Fruit fly (Drosophila melanogaster): ENCODE measurements around the gene ND-B18.

ND-B18 gene

dm6 chrX:15026897-15027296 lies 36.6 kb upstream of the ND-B18 start:
- TF ChIP-seq ss (GFP tag; optimal IDR thresholded peaks at IDR 0.05) = no peak
- peak; percentile 3 for TF ChIP-seq Blimp-1 (GFP tag; optimal IDR thresholded peaks at IDR 0.05)
- TF ChIP-seq Eip75B (GFP tag; optimal IDR thresholded peaks at IDR 0.05) = peak; percentile 40
- TF ChIP-seq fkh (GFP tag; optimal IDR thresholded peaks at IDR 0.05) = peak; percentile 38
- TF ChIP-seq CG15336 (GFP tag; IDR thresholded peaks at IDR 0.05) = no peak; the same call in 1 of the 2 replicates
- TF ChIP-seq CG8319 (GFP tag; optimal IDR thresholded peaks at IDR 0.05) = peak; percentile 15
- no peak for TF ChIP-seq CG3032 (tag; optimal IDR thresholded peaks at IDR 0.05)
- TF ChIP-seq Sox15 (GFP tag; optimal IDR thresholded peaks at IDR 0.05) = peak; percentile 32
- TF ChIP-seq dsx (GFP tag; optimal IDR thresholded peaks at IDR 0.05; ENCODE audit: poor library complexity, severe bottlenecking) = peak; percentile 11
- TF ChIP-seq Eip93F (GFP tag; optimal IDR thresholded peaks at IDR 0.05) = no peak
- peak; percentile 39 for TF ChIP-seq CG8632 (GFP tag; optimal IDR thresholded peaks at IDR 0.05)
- peak; percentile 64 for TF ChIP-seq cyc (GFP tag; optimal IDR thresholded peaks at IDR 0.05)
- TF ChIP-seq Gug (GFP tag; IDR thresholded peaks at IDR 0.05) = 0 out of 2 replicates have a peak, but pooled peaks have one; percentile 39
- TF ChIP-seq topi (GFP tag; optimal IDR thresholded peaks at IDR 0.05) = peak; percentile 57
- TF ChIP-seq Eip78C (GFP tag) = peak; percentile 80
- no peak for TF ChIP-seq CG16779 (tag; optimal IDR thresholded peaks at IDR 0.05)
- TF ChIP-seq pdm3 (GFP tag; optimal IDR thresholded peaks at IDR 0.05) = peak; percentile 53
- peak; percentile 33 for TF ChIP-seq CG10669 (GFP tag; optimal IDR thresholded peaks at IDR 0.05)
- peak; percentile 42 for TF ChIP-seq Sox102F (GFP tag; optimal IDR thresholded peaks at IDR 0.05)
- TF ChIP-seq net (GFP tag; optimal IDR thresholded peaks at IDR 0.05) = peak; percentile 47
- no peak for TF ChIP-seq CG11294 (GFP tag; IDR thresholded peaks at IDR 0.05)
- TF ChIP-seq CG6163 (GFP tag; IDR thresholded peaks at IDR 0.05) = peak; percentile 47; the same call in 2 of the 3 replicates
- TF ChIP-seq CG6854 (GFP tag; optimal IDR thresholded peaks at IDR 0.05) = peak; percentile 24
- no peak for TF ChIP-seq Hr38 (GFP tag; optimal IDR thresholded peaks at IDR 0.05)
- 0 out of 3 replicates have a peak, but pooled peaks have one; percentile 38 for TF ChIP-seq CG8119 (GFP tag; IDR thresholded peaks at IDR 0.05)
- peak; percentile 46 for TF ChIP-seq vri (GFP tag; optimal IDR thresholded peaks at IDR 0.05)
- TF ChIP-seq CG4318 (GFP tag; optimal IDR thresholded peaks at IDR 0.05) = no peak
- peak; percentile 28 for TF ChIP-seq Ets96B (tag; optimal IDR thresholded peaks at IDR 0.05)
- no peak for TF ChIP-seq CG9139 (GFP tag; optimal IDR thresholded peaks at IDR 0.05)
- no peak for TF ChIP-seq CG1621 (tag; optimal IDR thresholded peaks at IDR 0.05)
- TF ChIP-seq Ets21C (GFP tag; optimal IDR thresholded peaks at IDR 0.05) = peak; percentile 18
- peak; percentile 58 for TF ChIP-seq Smox (GFP tag; optimal IDR thresholded peaks at IDR 0.05)
- peak; percentile 21 for TF ChIP-seq acj6 (GFP tag; optimal IDR thresholded peaks at IDR 0.05)
- peak; percentile 30 for TF ChIP-seq CG10631 (GFP tag; optimal IDR thresholded peaks at IDR 0.05)
- peak; percentile 47 for TF ChIP-seq Met (GFP tag; optimal IDR thresholded peaks at IDR 0.05)
- peak; percentile 62 for TF ChIP-seq CG31627 (GFP tag; optimal IDR thresholded peaks at IDR 0.05)
- peak; percentile 79 for TF ChIP-seq svp (GFP tag)
- TF ChIP-seq CG11902 (GFP tag; optimal IDR thresholded peaks at IDR 0.05) = peak; percentile 17
- TF ChIP-seq dac (GFP tag; optimal IDR thresholded peaks at IDR 0.05) = no peak
- TF ChIP-seq eg (GFP tag; IDR thresholded peaks at IDR 0.05) = peak; percentile 72; the same call in 2 of the 3 replicates
- peak; percentile 52 for TF ChIP-seq CG34406 (GFP tag; optimal IDR thresholded peaks at IDR 0.05)
- TF ChIP-seq CG6276 (GFP tag; optimal IDR thresholded peaks at IDR 0.05) = peak; percentile 30
- TF ChIP-seq OdsH (GFP tag; optimal IDR thresholded peaks at IDR 0.05) = peak; percentile 49
- TF ChIP-seq Lpt (GFP tag; optimal IDR thresholded peaks at IDR 0.05) = peak; percentile 38
- TF ChIP-seq CG3919 (GFP tag; optimal IDR thresholded peaks at IDR 0.05) = peak; percentile 51
- no peak for TF ChIP-seq spab (GFP tag; optimal IDR thresholded peaks at IDR 0.05)
- TF ChIP-seq CG11762 (GFP tag; optimal IDR thresholded peaks at IDR 0.05; ENCODE audit: insufficient read depth) = peak; percentile 4
- peak; percentile 68 for TF ChIP-seq esn (GFP tag; optimal IDR thresholded peaks at IDR 0.05)
- TF ChIP-seq Sox14 (GFP tag; optimal IDR thresholded peaks at IDR 0.05) = peak; percentile 52
- TF ChIP-seq Hr39 (GFP tag; optimal IDR thresholded peaks at IDR 0.05) = peak; percentile 64
- peak; percentile 53 for TF ChIP-seq CG32006 (GFP tag; optimal IDR thresholded peaks at IDR 0.05)
- peak; percentile 42 for TF ChIP-seq CG6792 (GFP tag; optimal IDR thresholded peaks at IDR 0.05)

Data from whole organism, prepupa.